Worm (Caenorhabditis elegans) whole organism, L4 larva: Measurements from ENCODE around the gene srn-1.

ENCODE experiments used
- D1046.2 ChIP-seq: fragments of 200-800 bp; sonication (Bioruptor generic); IDR thresholded peaks from 2 replicates; pipeline ENCODE4 v1.3.6; 2022; ENCODE audit warnings: missing genetic modification characterization, missing compliant biosample characterization
- F26F4.8 ChIP-seq: fragments of 200-800 bp; sonication (Bioruptor generic); conservative IDR thresholded peaks from 2 replicates; pipeline ENCODE4 v1.3.6; 2022; ENCODE audit warnings: missing genetic modification characterization, missing compliant biosample characterization
- F37D6.2 ChIP-seq: sonication (generic microtip); optimal IDR thresholded peaks from 2 replicates; lab custom pipeline; 2016; ENCODE audit warnings: mild to moderate bottlenecking, missing genetic modification characterization, missing compliant biosample characterization
- R02D3.7 ChIP-seq: fragments of 150-350 bp; sonication (generic microtip); optimal IDR thresholded peaks from 3 replicates; lab custom pipeline; 2014; ENCODE audit warnings: missing biosample characterization, missing genetic modification characterization
- Y48G9A.11 ChIP-seq: fragments of 200-800 bp; sonication (Bioruptor generic); IDR thresholded peaks from 2 replicates; pipeline ENCODE4 v1.3.6; 2022; ENCODE audit warnings: missing genetic modification reagents, missing genetic modification characterization, missing compliant biosample characterization
- Y75B8A.6 ChIP-seq: fragments of 200-800 bp; sonication (Bioruptor generic); IDR thresholded peaks from 2 replicates; pipeline ENCODE4 v1.3.6; 2022; ENCODE audit warnings: missing genetic modification reagents, missing genetic modification characterization, missing compliant biosample characterization
- ZK337.2 ChIP-seq: fragments of 200-800 bp; sonication (Bioruptor generic); IDR thresholded peaks from 2 replicates; pipeline ENCODE4 v1.3.6; 2022; ENCODE audit warnings: missing genetic modification reagents, missing genetic modification characterization, missing compliant biosample characterization
- ZK546.5 ChIP-seq, 2 experiments: sonication (generic microtip); optimal IDR thresholded peaks; 2 replicates each; lab custom pipeline; 2017; ENCODE audit warnings: missing biosample characterization in 2 of 2, missing genetic modification characterization in 2 of 2
- aha-1 ChIP-seq: fragments of 150-350 bp; peaks from one replicate; lab custom pipeline; 2014; ENCODE audit warnings: missing biosample characterization, missing genetic modification characterization
- aly-2 ChIP-seq: sonication (generic microtip); optimal IDR thresholded peaks from 2 replicates; lab custom pipeline; 2018; ENCODE audit warnings: missing biosample characterization, missing genetic modification characterization
- ama-1 ChIP-seq: fragments of 150-350 bp; optimal IDR thresholded peaks from 2 replicates; lab custom pipeline; 2014; ENCODE audit warnings: inconsistent platforms, mixed read lengths
- arid-1 ChIP-seq: fragments of 200-800 bp; sonication (Bioruptor generic); conservative IDR thresholded peaks from 2 replicates; pipeline ENCODE4 v1.3.6; 2022; ENCODE audit warnings: missing genetic modification reagents, missing genetic modification characterization, missing compliant biosample characterization
- attf-4 ChIP-seq: sonication (generic microtip); optimal IDR thresholded peaks from 3 replicates; lab custom pipeline; 2017; ENCODE audit warnings: missing biosample characterization, missing genetic modification characterization
- ceh-28 ChIP-seq: fragments of 150-350 bp; optimal IDR thresholded peaks from 2 replicates; lab custom pipeline; 2014; ENCODE audit warnings: missing biosample characterization, missing genetic modification reagents, missing genetic modification characterization
- ceh-32 ChIP-seq: sonication (generic microtip); optimal IDR thresholded peaks from 2 replicates; lab custom pipeline; 2016; ENCODE audit warnings: mild to moderate bottlenecking, missing genetic modification characterization, missing compliant biosample characterization; ENCODE audit not compliant: poor library complexity
- ces-1 ChIP-seq: fragments of 150-350 bp; sonication (generic microtip); optimal IDR thresholded peaks from 4 replicates; lab custom pipeline; 2014; ENCODE audit warnings: missing biosample characterization, missing genetic modification reagents, missing genetic modification characterization
- ctbp-1 ChIP-seq: fragments of 200-800 bp; sonication (Bioruptor generic); IDR thresholded peaks from 2 replicates; pipeline ENCODE4 v1.3.6; 2022; ENCODE audit warnings: missing genetic modification reagents, missing genetic modification characterization, missing compliant biosample characterization
- daf-19 ChIP-seq: fragments of 200-800 bp; sonication (Bioruptor generic); conservative IDR thresholded peaks from 2 replicates; pipeline ENCODE4 v1.3.6; 2022; ENCODE audit warnings: missing genetic modification characterization, missing compliant biosample characterization
- daf-8 ChIP-seq: fragments of 200-800 bp; sonication (Bioruptor generic); IDR thresholded peaks from 2 replicates; pipeline ENCODE4 v1.3.6; 2022; ENCODE audit warnings: missing genetic modification characterization, missing compliant biosample characterization
- dmd-8 ChIP-seq: fragments of 200-800 bp; sonication (Bioruptor generic); IDR thresholded peaks from 2 replicates; pipeline ENCODE4 v1.3.6; 2022; ENCODE audit warnings: missing genetic modification characterization, missing compliant biosample characterization
- dpl-1 ChIP-seq: fragments of 150-350 bp; optimal IDR thresholded peaks from 2 replicates; lab custom pipeline; 2014; ENCODE audit warnings: missing biosample characterization, missing genetic modification reagents, missing genetic modification characterization
- dve-1 ChIP-seq: sonication (generic microtip); optimal IDR thresholded peaks from 2 replicates; lab custom pipeline; 2017; ENCODE audit warnings: antibody characterized with exemption, mild to moderate bottlenecking, missing genetic modification characterization, missing compliant biosample characterization; ENCODE audit not compliant: insufficient read depth
- egl-43 ChIP-seq: fragments of 200-800 bp; sonication (Bioruptor generic); IDR thresholded peaks from 2 replicates; pipeline ENCODE4 v1.3.6; 2022; ENCODE audit warnings: missing genetic modification reagents, missing genetic modification characterization, missing compliant biosample characterization
- hlh-30 ChIP-seq: sonication (generic microtip); optimal IDR thresholded peaks from 2 replicates; lab custom pipeline; 2017; ENCODE audit warnings: antibody characterized with exemption, mild to moderate bottlenecking, missing genetic modification characterization, missing compliant biosample characterization; ENCODE audit not compliant: insufficient read depth
- jun-1 ChIP-seq: fragments of 150-350 bp; optimal IDR thresholded peaks from 2 replicates; lab custom pipeline; 2014; ENCODE audit warnings: missing biosample characterization, missing genetic modification reagents, missing genetic modification characterization
- lim-7 ChIP-seq: fragments of 200-800 bp; sonication (Bioruptor generic); IDR thresholded peaks from 2 replicates; pipeline ENCODE4 v1.3.6; 2022; ENCODE audit warnings: missing genetic modification characterization, missing compliant biosample characterization
- lin-13 ChIP-seq: fragments of 150-350 bp; optimal IDR thresholded peaks from 2 replicates; lab custom pipeline; 2014; ENCODE audit warnings: missing biosample characterization, missing genetic modification reagents, missing genetic modification characterization
- lin-15B ChIP-seq: fragments of 150-350 bp; sonication (generic microtip); optimal IDR thresholded peaks from 3 replicates; lab custom pipeline; 2014; ENCODE audit warnings: missing biosample characterization, missing genetic modification characterization
- lin-29 ChIP-seq: fragments of 200-800 bp; sonication (Bioruptor generic); IDR thresholded peaks from 2 replicates; pipeline ENCODE4 v1.3.6; 2022; ENCODE audit warnings: missing genetic modification reagents, missing genetic modification characterization, missing compliant biosample characterization
- lin-38 ChIP-seq: fragments of 200-800 bp; sonication (Bioruptor generic); IDR thresholded peaks from 2 replicates; pipeline ENCODE4 v1.3.6; 2022; ENCODE audit warnings: missing genetic modification reagents, missing genetic modification characterization, missing compliant biosample characterization
- madf-5 ChIP-seq, 2 experiments: fragments of 200-800 bp; sonication (Bioruptor generic); IDR thresholded peaks; 2 replicates each; pipeline ENCODE4 v1.3.6; 2022; ENCODE audit warnings: missing compliant biosample characterization in 2 of 2, missing genetic modification characterization in 2 of 2
- madf-9 ChIP-seq: fragments of 200-800 bp; sonication (Bioruptor generic); conservative IDR thresholded peaks from 2 replicates; pipeline ENCODE4 v1.3.6; 2022; ENCODE audit warnings: missing genetic modification reagents, missing genetic modification characterization, missing compliant biosample characterization
- mep-1 ChIP-seq: fragments of 150-350 bp; sonication (generic microtip); optimal IDR thresholded peaks from 3 replicates; lab custom pipeline; 2014; ENCODE audit warnings: missing biosample characterization, missing genetic modification characterization
- mes-2 ChIP-seq: sonication (generic microtip); optimal IDR thresholded peaks from 2 replicates; lab custom pipeline; 2016; ENCODE audit warnings: missing genotype, mild to moderate bottlenecking, missing genetic modification characterization, missing compliant biosample characterization; ENCODE audit not compliant: poor library complexity, severe bottlenecking
- mxl-2 ChIP-seq: fragments of 200-800 bp; sonication (Bioruptor generic); conservative IDR thresholded peaks from 2 replicates; pipeline ENCODE4 v1.3.6; 2022; ENCODE audit warnings: missing genetic modification reagents, missing genetic modification characterization, missing compliant biosample characterization
- nhr-10 ChIP-seq: fragments of 150-350 bp; optimal IDR thresholded peaks from 2 replicates; lab custom pipeline; 2014; ENCODE audit warnings: missing biosample characterization, missing genetic modification characterization
- nhr-102 ChIP-seq: sonication (generic microtip); optimal IDR thresholded peaks from 2 replicates; lab custom pipeline; 2016; ENCODE audit warnings: mild to moderate bottlenecking, missing genetic modification characterization, moderate library complexity, missing compliant biosample characterization
- nhr-111 ChIP-seq: fragments of 200-800 bp; sonication (Bioruptor generic); optimal IDR thresholded peaks from 2 replicates; lab custom pipeline; 2018; ENCODE audit warnings: mild to moderate bottlenecking, missing genetic modification characterization, missing compliant biosample characterization
- nhr-25 ChIP-seq: sonication (generic microtip); optimal IDR thresholded peaks from 2 replicates; lab custom pipeline; 2017; ENCODE audit warnings: missing genetic modification characterization, mild to moderate bottlenecking, missing compliant biosample characterization, antibody characterized with exemption, moderate library complexity, borderline replicate concordance; ENCODE audit not compliant: insufficient read depth
- nhr-41 ChIP-seq: fragments of 200-800 bp; sonication (Bioruptor generic); IDR thresholded peaks from 2 replicates; pipeline ENCODE4 v1.3.6; 2022; ENCODE audit warnings: missing genetic modification reagents, missing genetic modification characterization, missing compliant biosample characterization
- php-3 ChIP-seq: fragments of 200-800 bp; sonication (Bioruptor generic); IDR thresholded peaks from 2 replicates; pipeline ENCODE4 v1.3.6; 2022; ENCODE audit warnings: missing genetic modification reagents, missing genetic modification characterization, missing compliant biosample characterization
- rbr-2 ChIP-seq: sonication (generic microtip); optimal IDR thresholded peaks from 2 replicates; lab custom pipeline; 2016; ENCODE audit warnings: missing genotype, missing genetic modification characterization, missing compliant biosample characterization
- sdz-12 ChIP-seq: fragments of 200-800 bp; sonication (Bioruptor generic); optimal IDR thresholded peaks from 2 replicates; lab custom pipeline; 2018; ENCODE audit warnings: mild to moderate bottlenecking, missing genetic modification characterization, missing compliant biosample characterization
- set-16 ChIP-seq: fragments of 200-800 bp; sonication (Bioruptor generic); IDR thresholded peaks from 2 replicates; pipeline ENCODE4 v1.3.6; 2022; ENCODE audit warnings: missing genetic modification reagents, missing genetic modification characterization, missing compliant biosample characterization
- skn-1 ChIP-seq: fragments of 150-350 bp; optimal IDR thresholded peaks from 2 replicates; lab custom pipeline; 2014; ENCODE audit warnings: missing biosample characterization, missing genetic modification characterization
- snpc-4 ChIP-seq: fragments of 150-350 bp; optimal IDR thresholded peaks from 2 replicates; lab custom pipeline; 2014; ENCODE audit warnings: missing biosample characterization, missing genetic modification characterization
- tag-97 ChIP-seq: fragments of 200-800 bp; sonication (Bioruptor generic); IDR thresholded peaks from 2 replicates; pipeline ENCODE4 v1.3.6; 2022; ENCODE audit warnings: missing genetic modification characterization, missing compliant biosample characterization
- tra-1 ChIP-seq: fragments of 200-800 bp; sonication (Bioruptor generic); IDR thresholded peaks from 2 replicates; pipeline ENCODE4 v1.3.6; 2022; ENCODE audit warnings: missing genetic modification reagents, missing genetic modification characterization, missing compliant biosample characterization
- zag-1 ChIP-seq: fragments of 150-350 bp; optimal IDR thresholded peaks from 2 replicates; lab custom pipeline; 2014; ENCODE audit warnings: missing biosample characterization, missing genetic modification characterization
- zfp-3 ChIP-seq: fragments of 200-800 bp; sonication (Bioruptor generic); conservative IDR thresholded peaks from 2 replicates; pipeline ENCODE4 v1.3.6; 2022; ENCODE audit warnings: missing genetic modification reagents, missing genetic modification characterization, missing compliant biosample characterization
- zip-11 ChIP-seq: fragments of 200-800 bp; sonication (Bioruptor generic); IDR thresholded peaks from 2 replicates; pipeline ENCODE4 v1.3.6; 2022; ENCODE audit warnings: missing genetic modification characterization, missing compliant biosample characterization

The srn-1 gene

ce11 chrV:6246454-6246981 lies 39.7 kb downstream of the srn-1 start, which contains the start of gene dmd-7 (continued):
- TF ChIP-seq egl-43 (GFP tag; lab: Robert Waterston, UW) (0 out of 2 replicates have a peak, but pooled peaks have one; percentile 14), daf-19 (no peak), madf-5 (GFP tag; IDR thresholded peaks at IDR 0.05; lab: Robert Waterston, UW) (no peak), arid-1 (no peak), nhr-102 (tag; lab: Kevin White, UChicago) (peak; percentile 69), Y75B8A.6 (GFP tag; lab: Robert Waterston, UW) (no peak), Y48G9A.11 (GFP tag; lab: Robert Waterston, UW) (no peak), lin-15B (tag; lab: Kevin White, UChicago) (no peak), D1046.2 (GFP tag; lab: Robert Waterston, UW) (no peak), sdz-12 (GFP tag; lab: Kevin White, UChicago) (no peak), F37D6.2 (tag; lab: Kevin White, UChicago) (peak; percentile 8), F26F4.8 (GFP tag; lab: Robert Waterston, UW) (no peak), lin-38 (GFP tag; lab: Robert Waterston, UW) (no peak), rbr-2 (tag; lab: Kevin White, UChicago) (peak; percentile 75), mes-2 (tag; lab: Kevin White, UChicago) (peak; percentile 80), php-3 (GFP tag; lab: Robert Waterston, UW) (no peak), zag-1 (tag; lab: Kevin White, UChicago) (peak; percentile 18), mep-1 (tag; lab: Kevin White, UChicago) (peak; percentile 78), jun-1 (tag; lab: Kevin White, UChicago) (peak; percentile 13), R02D3.7 (tag; lab: Kevin White, UChicago) (no peak), lim-7 (no peak), ceh-32 (tag; lab: Kevin White, UChicago) (no peak), hlh-30 (tag; lab: Kevin White, UChicago) (peak; percentile 93), madf-9 (GFP tag; lab: Robert Waterston, UW) (peak; percentile 49; the same call in 1 of the 2 replicates), skn-1 (tag; lab: Kevin White, UChicago) (no peak), zfp-3 (GFP tag; lab: Robert Waterston, UW) (no peak), ces-1 (GFP tag; lab: Kevin White, UChicago) (no peak), daf-8 (GFP tag; lab: Robert Waterston, UW) (no peak), attf-4 (no peak), ctbp-1 (GFP tag; lab: Robert Waterston, UW) (0 out of 2 replicates have a peak, but pooled peaks have one; percentile 60), ceh-28 (peak; percentile 36), ZK546.5 (tag; optimal IDR thresholded peaks at IDR 0.05; lab: Kevin White, UChicago) (no peak), tag-97 (GFP tag; lab: Robert Waterston, UW) (no peak), nhr-25 (tag; lab: Kevin White, UChicago) (peak; percentile 94), dpl-1 (peak; percentile 25), lin-29 (GFP tag; lab: Robert Waterston, UW) (0 out of 2 replicates have a peak, but pooled peaks have one; percentile 14), set-16 (GFP tag; lab: Robert Waterston, UW) (peak; percentile 58), tra-1 (GFP tag; lab: Robert Waterston, UW) (peak; percentile 94), ZK337.2 (GFP tag; lab: Robert Waterston, UW) (no peak), aly-2 (tag; lab: Kevin White, UChicago) (no peak), zip-11 (GFP tag; lab: Robert Waterston, UW) (no peak), aha-1 (tag; lab: Kevin White, UChicago) (peak; percentile 99), nhr-10 (tag; lab: Kevin White, UChicago) (peak; percentile 90), dve-1 (tag; lab: Kevin White, UChicago) (peak; percentile 75), dmd-8 (GFP tag; lab: Robert Waterston, UW) (no peak), snpc-4 (no peak), nhr-41 (GFP tag; lab: Robert Waterston, UW) (no peak), lin-13 (peak; percentile 68), ama-1 (lab: Kevin White, UChicago) (no peak), nhr-111 (GFP tag; lab: Kevin White, UChicago) (no peak), mxl-2 (GFP tag; lab: Robert Waterston, UW) (peak; percentile 69; the same call in 1 of the 2 replicates)
